Fruit fly (Drosophila melanogaster): ENCODE results near the gene CG9917.

The CG9917 gene

dm6 chrX:16321037-16321436 is 2.0 kb downstream of the CG9917 start:
- TF ChIP-seq peb (GFP tag; IDR thresholded peaks at IDR 0.05) (no peak), Dref (GFP tag; IDR thresholded peaks at IDR 0.05) (peak; percentile 62), hkb (optimal IDR thresholded peaks at IDR 0.05) (no peak), hkb (GFP tag; IDR thresholded peaks at IDR 0.05) (no peak), Ets97D (GFP tag; optimal IDR thresholded peaks at IDR 0.05) (peak; percentile 51), pzg (GFP tag; optimal IDR thresholded peaks at IDR 0.05) (peak; percentile 29), Neu2 (GFP tag; optimal IDR thresholded peaks at IDR 0.05; ENCODE audit: borderline replicate concordance) (no peak), abd-A (tag; optimal IDR thresholded peaks at IDR 0.05) (no peak), Ets65A (GFP tag) (no peak), Doc3 (GFP tag; IDR thresholded peaks at IDR 0.05; ENCODE audit: partially characterized antibody) (0 out of 3 replicates have a peak, but pooled peaks have one; percentile 13), E2f2 (GFP tag; IDR thresholded peaks at IDR 0.05) (peak; percentile 86), Adf1 (GFP tag; IDR thresholded peaks at IDR 0.05) (no peak), CG13287 (GFP tag; IDR thresholded peaks at IDR 0.05; ENCODE audit: partially characterized antibody) (peak; percentile 29; the same call in 1 of the 2 replicates), CG12659 (GFP tag; optimal IDR thresholded peaks at IDR 0.05) (no peak), CG15514 (GFP tag; optimal IDR thresholded peaks at IDR 0.05) (peak; percentile 93), aop (GFP tag; IDR thresholded peaks at IDR 0.05) (no peak), vnd (GFP tag; IDR thresholded peaks at IDR 0.05; ENCODE audit: partially characterized antibody) (0 out of 3 replicates have a peak, but pooled peaks have one; percentile 31), BEAF-32 (GFP tag; optimal IDR thresholded peaks at IDR 0.05) (peak; percentile 19), tll (GFP tag; optimal IDR thresholded peaks at IDR 0.05) (no peak), pfk (GFP tag; optimal IDR thresholded peaks at IDR 0.05) (peak; percentile 75), Opbp (GFP tag; IDR thresholded peaks at IDR 0.05; ENCODE audit: partially characterized antibody) (peak; percentile 17; the same call in 1 of the 3 replicates), CG16863 (GFP tag; optimal IDR thresholded peaks at IDR 0.05) (no peak), HLH54F (GFP tag; optimal IDR thresholded peaks at IDR 0.05) (no peak), CG34224 (GFP tag; IDR thresholded peaks at IDR 0.05; ENCODE audit: partially characterized antibody) (peak; percentile 27; the same call in 1 of the 3 replicates), Dll (GFP tag; IDR thresholded peaks at IDR 0.05; ENCODE audit: partially characterized antibody) (0 out of 4 replicates have a peak, but pooled peaks have one; percentile 16), Sry-δ (GFP tag; optimal IDR thresholded peaks at IDR 0.05) (peak; percentile 1), unc-4 (GFP tag; IDR thresholded peaks at IDR 0.05; ENCODE audit: partially characterized antibody) (peak; percentile 19; the same call in 1 of the 2 replicates), CG4424 (GFP tag; optimal IDR thresholded peaks at IDR 0.05) (no peak), Scr (GFP tag; IDR thresholded peaks at IDR 0.05; ENCODE audit: partially characterized antibody) (peak; percentile 25), run (tag; optimal IDR thresholded peaks at IDR 0.05) (peak; percentile 11), amos (GFP tag; IDR thresholded peaks at IDR 0.05; ENCODE audit: partially characterized antibody) (no peak; the same call in 1 of the 2 replicates), CG16813 (GFP tag; IDR thresholded peaks at IDR 0.05; ENCODE audit: partially characterized antibody) (0 out of 3 replicates have a peak, but pooled peaks have one; percentile 42), CG2116 (GFP tag; optimal IDR thresholded peaks at IDR 0.05) (peak; percentile 68), bbx (GFP tag; IDR thresholded peaks at IDR 0.05; ENCODE audit: partially characterized antibody) (peak; percentile 42; the same call in 1 of the 2 replicates), CG12236 (GFP tag; optimal IDR thresholded peaks at IDR 0.05) (no peak), CG13894 (tag; optimal IDR thresholded peaks at IDR 0.05) (no peak), CG1603 (tag; optimal IDR thresholded peaks at IDR 0.05) (peak; percentile 32), hbn (GFP tag; IDR thresholded peaks at IDR 0.05; ENCODE audit: partially characterized antibody) (0 out of 2 replicates have a peak, but pooled peaks have one; percentile 40), Dp (GFP tag; optimal IDR thresholded peaks at IDR 0.05) (peak; percentile 82), Hr78 (GFP tag; optimal IDR thresholded peaks at IDR 0.05) (no peak), D (optimal IDR thresholded peaks at IDR 0.05) (no peak), D (GFP tag; optimal IDR thresholded peaks at IDR 0.05) (no peak)
